Worm (Caenorhabditis elegans): Measurements from ENCODE around the gene F21C10.18.

F21C10.18 gene

DNA sequence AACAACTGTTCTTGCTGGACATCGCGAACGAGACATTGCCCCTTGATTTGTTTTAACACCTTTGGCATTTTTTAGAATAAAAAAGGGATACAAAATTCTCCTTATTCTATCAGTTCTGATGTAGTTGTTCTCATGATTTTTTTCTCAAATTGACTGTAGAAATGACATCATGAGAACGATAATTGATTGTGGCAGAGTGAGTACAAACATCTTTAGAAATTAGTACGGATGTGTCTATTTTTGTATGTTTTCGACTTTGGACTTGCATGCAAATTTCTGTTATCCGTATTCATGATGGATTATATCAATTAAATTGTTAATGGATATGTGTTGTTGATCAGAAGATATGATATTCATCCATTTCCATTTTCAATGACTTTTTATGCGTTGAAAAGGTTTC is 39.8 kb downstream of the F21C10.18 start:
- TF ChIP-seq ref-1 (GFP tag; conservative IDR thresholded peaks at IDR 0.05) (no peak), ztf-23 (GFP tag; IDR thresholded peaks at IDR 0.05) (no peak), med-1 (GFP tag; optimal IDR thresholded peaks at IDR 0.05; ENCODE audit: insufficient read depth) (no peak), tab-1 (GFP tag; IDR thresholded peaks at IDR 0.05) (no peak), T22C8.4 (GFP tag; IDR thresholded peaks at IDR 0.05) (no peak), klf-2 (GFP tag; conservative IDR thresholded peaks at IDR 0.05) (no peak), ztf-29 (GFP tag; IDR thresholded peaks at IDR 0.05) (no peak), flt-1 (GFP tag; IDR thresholded peaks at IDR 0.05) (no peak), cog-1 (tag; optimal IDR thresholded peaks at IDR 0.05) (no peak)

DNA sequence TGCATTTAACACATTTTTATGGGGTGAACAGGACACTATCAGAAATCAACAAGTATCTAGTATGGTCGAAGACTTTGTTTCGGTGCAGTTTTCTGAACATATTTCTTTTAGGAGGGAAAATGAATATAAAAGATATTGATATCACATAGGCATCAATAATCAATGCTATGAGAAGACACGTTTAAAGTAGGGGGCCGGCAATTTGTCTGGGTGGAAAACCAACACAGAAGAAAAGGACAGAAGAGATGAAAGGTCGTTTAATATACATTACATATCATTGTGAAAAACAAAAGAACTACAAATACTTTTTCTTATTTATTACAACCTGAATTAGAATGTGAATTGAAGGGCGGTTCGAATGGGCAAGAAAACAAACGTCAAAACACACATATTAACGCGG is 44.0 kb downstream of the F21C10.18 start:
- TF ChIP-seq cog-1 (tag; optimal IDR thresholded peaks at IDR 0.05) (no peak), ztf-29 (GFP tag; IDR thresholded peaks at IDR 0.05) (no peak), ztf-23 (GFP tag; IDR thresholded peaks at IDR 0.05) (no peak), klf-2 (GFP tag; conservative IDR thresholded peaks at IDR 0.05) (no peak), tab-1 (GFP tag; IDR thresholded peaks at IDR 0.05) (no peak), med-1 (GFP tag; optimal IDR thresholded peaks at IDR 0.05; ENCODE audit: insufficient read depth) (no peak), ref-1 (GFP tag; conservative IDR thresholded peaks at IDR 0.05) (no peak), T22C8.4 (GFP tag; IDR thresholded peaks at IDR 0.05) (no peak), flt-1 (GFP tag; IDR thresholded peaks at IDR 0.05) (no peak)

ce11 chrV:9154772-9155171 is 46.5 kb downstream of the F21C10.18 start, which contains the start of gene B0222.5:
TSS of gene B0222.5 (minus strand) at chrV:9154872.
- TF ChIP-seq flt-1 (GFP tag; IDR thresholded peaks at IDR 0.05) (no peak), T22C8.4 (GFP tag; IDR thresholded peaks at IDR 0.05) (no peak), tab-1 (GFP tag; IDR thresholded peaks at IDR 0.05) (no peak), ztf-29 (GFP tag; IDR thresholded peaks at IDR 0.05) (no peak), cog-1 (tag; optimal IDR thresholded peaks at IDR 0.05) (no peak), ztf-23 (GFP tag; IDR thresholded peaks at IDR 0.05) (no peak), ref-1 (GFP tag; conservative IDR thresholded peaks at IDR 0.05) (no peak), med-1 (GFP tag; optimal IDR thresholded peaks at IDR 0.05; ENCODE audit: insufficient read depth) (no peak), klf-2 (GFP tag; conservative IDR thresholded peaks at IDR 0.05) (no peak)

- no peak for TF ChIP-seq T22C8.4 (GFP tag; IDR thresholded peaks at IDR 0.05)
- no peak for TF ChIP-seq ztf-23 (GFP tag; IDR thresholded peaks at IDR 0.05)
- no peak for TF ChIP-seq flt-1 (GFP tag; IDR thresholded peaks at IDR 0.05)
- no peak for TF ChIP-seq ref-1 (GFP tag; conservative IDR thresholded peaks at IDR 0.05)
- TF ChIP-seq tab-1 (GFP tag; IDR thresholded peaks at IDR 0.05), result no peak
- no peak for TF ChIP-seq ztf-29 (GFP tag; IDR thresholded peaks at IDR 0.05)
- no peak for TF ChIP-seq med-1 (GFP tag; optimal IDR thresholded peaks at IDR 0.05; ENCODE audit: insufficient read depth)
- TF ChIP-seq klf-2 (GFP tag; conservative IDR thresholded peaks at IDR 0.05), result no peak
- TF ChIP-seq cog-1 (tag; optimal IDR thresholded peaks at IDR 0.05), result no peak
These were observed 47.3 kb downstream of the F21C10.18 start for ce11 chrV:9155616-9156015.

DNA sequence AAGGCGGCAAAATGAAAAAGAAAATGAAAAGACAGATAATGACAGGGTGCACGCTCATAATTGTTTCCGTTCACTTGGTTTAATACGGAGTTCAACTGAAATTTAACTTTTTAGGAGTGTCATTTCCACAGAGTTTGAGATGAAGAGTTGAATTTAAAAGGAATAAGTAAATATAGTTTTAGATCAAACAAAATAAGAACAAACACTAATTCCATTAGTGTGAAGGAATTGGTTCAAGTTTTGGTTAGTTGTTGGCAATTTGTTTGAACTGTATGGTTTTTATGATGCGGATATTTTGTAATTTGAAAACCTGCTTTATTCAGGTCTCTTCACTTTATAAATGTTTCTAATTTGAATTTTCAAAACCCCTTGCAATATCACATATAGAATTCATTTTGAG is 48.4 kb downstream of the F21C10.18 start, which contains the start of gene B0222.15:
Gene B0222.15 (minus strand): TSS at position 101 of the 400 bp plus-strand sequence.
- no peak for TF ChIP-seq tab-1 (GFP tag; IDR thresholded peaks at IDR 0.05)
- no peak for TF ChIP-seq T22C8.4 (GFP tag; IDR thresholded peaks at IDR 0.05)
- TF ChIP-seq med-1 (GFP tag; optimal IDR thresholded peaks at IDR 0.05; ENCODE audit: insufficient read depth), result no peak
- no peak for TF ChIP-seq flt-1 (GFP tag; IDR thresholded peaks at IDR 0.05)
- TF ChIP-seq cog-1 (tag; optimal IDR thresholded peaks at IDR 0.05), result no peak
- TF ChIP-seq ztf-23 (GFP tag; IDR thresholded peaks at IDR 0.05), result no peak
- no peak for TF ChIP-seq klf-2 (GFP tag; conservative IDR thresholded peaks at IDR 0.05)

ce11 chrV:9157597-9157996 is 49.3 kb downstream of the F21C10.18 start:
- TF ChIP-seq flt-1 (GFP tag; IDR thresholded peaks at IDR 0.05) (no peak), ztf-23 (GFP tag; IDR thresholded peaks at IDR 0.05) (no peak), ztf-29 (GFP tag; IDR thresholded peaks at IDR 0.05) (no peak), tab-1 (GFP tag; IDR thresholded peaks at IDR 0.05) (no peak), med-1 (GFP tag; optimal IDR thresholded peaks at IDR 0.05; ENCODE audit: insufficient read depth) (no peak), T22C8.4 (GFP tag; IDR thresholded peaks at IDR 0.05) (no peak), ref-1 (GFP tag; conservative IDR thresholded peaks at IDR 0.05) (no peak), klf-2 (GFP tag; conservative IDR thresholded peaks at IDR 0.05) (no peak), cog-1 (tag; optimal IDR thresholded peaks at IDR 0.05) (no peak)
